Worm (Caenorhabditis elegans) whole organism, mixed stage, embryonic: ENCODE measurements around the gene rps-22.
A peak's percentile ranks its signal among the peaks of the same experiment; 100 is the strongest.

Source experiments
- bed-3 ChIP-seq: fragments of 200-800 bp; sonication (Bioruptor generic); optimal IDR thresholded peaks from 3 replicates; lab custom pipeline; 2018; ENCODE audit warnings: mild to moderate bottlenecking, missing genetic modification characterization, moderate library complexity, missing compliant biosample characterization
- blmp-1 ChIP-seq: fragments of 150-350 bp; optimal IDR thresholded peaks from 2 replicates; lab custom pipeline; 2014; ENCODE audit warnings: missing biosample characterization, missing genetic modification characterization
- ceh-39 ChIP-seq: fragments of 150-350 bp; optimal IDR thresholded peaks from 2 replicates; lab custom pipeline; 2014; ENCODE audit warnings: missing biosample characterization, missing genetic modification characterization
- ceh-43 ChIP-seq: fragments of 200-800 bp; sonication (Bioruptor generic); optimal IDR thresholded peaks from 2 replicates; lab custom pipeline; 2018; ENCODE audit warnings: mild to moderate bottlenecking, missing genetic modification characterization, moderate library complexity, missing compliant biosample characterization
- ceh-83 ChIP-seq: fragments of 200-800 bp; sonication (Bioruptor generic); optimal IDR thresholded peaks from 2 replicates; lab custom pipeline; 2018; ENCODE audit warnings: mild to moderate bottlenecking, missing genetic modification characterization, missing compliant biosample characterization
- ces-1 ChIP-seq: fragments of 150-350 bp; optimal IDR thresholded peaks from 2 replicates; lab custom pipeline; 2014; ENCODE audit warnings: missing biosample characterization, missing genetic modification reagents, missing genetic modification characterization
- cnd-1 ChIP-seq: fragments of 200-800 bp; sonication (Bioruptor generic); optimal IDR thresholded peaks from 2 replicates; lab custom pipeline; 2018; ENCODE audit warnings: mild to moderate bottlenecking, missing genetic modification characterization, missing compliant biosample characterization
- drap-1 ChIP-seq: fragments of 200-800 bp; sonication (Bioruptor generic); optimal IDR thresholded peaks from 3 replicates; lab custom pipeline; 2018; ENCODE audit warnings: mild to moderate bottlenecking, missing genetic modification characterization, missing compliant biosample characterization
- elt-1 ChIP-seq: sonication (generic microtip); optimal IDR thresholded peaks from 2 replicates; lab custom pipeline; 2017; ENCODE audit warnings: missing genetic modification characterization, mild to moderate bottlenecking, missing compliant biosample characterization, antibody characterized with exemption, moderate library complexity, borderline replicate concordance; ENCODE audit not compliant: insufficient read depth
- flh-1 ChIP-seq: fragments of 200-800 bp; sonication (Bioruptor generic); optimal IDR thresholded peaks from 2 replicates; lab custom pipeline; 2018; ENCODE audit warnings: mild to moderate bottlenecking, missing genetic modification characterization, moderate library complexity, missing compliant biosample characterization
- ham-2 ChIP-seq: fragments of 200-800 bp; sonication (Bioruptor generic); optimal IDR thresholded peaks from 2 replicates; lab custom pipeline; 2018; ENCODE audit warnings: mild to moderate bottlenecking, missing genetic modification characterization, missing compliant biosample characterization
- hlh-1 ChIP-seq: fragments of 150-350 bp; optimal IDR thresholded peaks from 2 replicates; lab custom pipeline; 2014; ENCODE audit warnings: missing biosample characterization, missing genetic modification reagents, missing genetic modification characterization
- lin-13 ChIP-seq: fragments of 150-350 bp; optimal IDR thresholded peaks from 2 replicates; lab custom pipeline; 2014; ENCODE audit warnings: missing biosample characterization, missing genetic modification characterization
- lin-32 ChIP-seq: fragments of 200-800 bp; sonication (Bioruptor generic); optimal IDR thresholded peaks from 2 replicates; lab custom pipeline; 2018; ENCODE audit warnings: mild to moderate bottlenecking, missing genetic modification characterization, missing compliant biosample characterization
- lsy-2 ChIP-seq: fragments of 150-350 bp; optimal IDR thresholded peaks from 2 replicates; lab custom pipeline; 2014; ENCODE audit warnings: missing biosample characterization, missing genetic modification characterization
- mab-5 ChIP-seq: fragments of 150-350 bp; optimal IDR thresholded peaks from 2 replicates; lab custom pipeline; 2014; ENCODE audit warnings: missing biosample characterization, missing genetic modification characterization
- mep-1 ChIP-seq: fragments of 150-350 bp; optimal IDR thresholded peaks from 2 replicates; lab custom pipeline; 2017; ENCODE audit warnings: missing biosample characterization, missing genetic modification reagents, missing genetic modification characterization, inconsistent platforms
- mls-2 ChIP-seq: sonication (generic microtip); optimal IDR thresholded peaks from 2 replicates; lab custom pipeline; 2016; ENCODE audit warnings: mild to moderate bottlenecking, missing genetic modification characterization, moderate library complexity, missing compliant biosample characterization
- nhr-12 ChIP-seq: fragments of 150-350 bp; optimal IDR thresholded peaks from 2 replicates; lab custom pipeline; 2014; ENCODE audit warnings: missing biosample characterization, missing genetic modification characterization
- nhr-2 ChIP-seq: fragments of 150-350 bp; optimal IDR thresholded peaks from 2 replicates; lab custom pipeline; 2014; ENCODE audit warnings: missing biosample characterization, missing genetic modification characterization
- nhr-237 ChIP-seq: fragments of 150-350 bp; optimal IDR thresholded peaks from 2 replicates; lab custom pipeline; 2014; ENCODE audit warnings: missing biosample characterization, missing genetic modification characterization
- nhr-76 ChIP-seq: sonication (generic microtip); optimal IDR thresholded peaks from 2 replicates; lab custom pipeline; 2017; ENCODE audit warnings: missing biosample characterization, missing genetic modification characterization
- pha-4 ChIP-seq: fragments of 150-350 bp; optimal IDR thresholded peaks from 2 replicates; lab custom pipeline; 2018; ENCODE audit warnings: missing biosample characterization, missing genetic modification reagents, missing genetic modification characterization
- sem-2 ChIP-seq: fragments of 200-800 bp; sonication (Bioruptor generic); optimal IDR thresholded peaks from 2 replicates; lab custom pipeline; 2018; ENCODE audit warnings: mild to moderate bottlenecking, missing genetic modification characterization, missing compliant biosample characterization
- snpc-4 ChIP-seq: fragments of 150-350 bp; optimal IDR thresholded peaks from 2 replicates; lab custom pipeline; 2014; ENCODE audit warnings: missing biosample characterization, missing genetic modification characterization
- sptf-1 ChIP-seq: sonication (generic microtip); optimal IDR thresholded peaks from 2 replicates; lab custom pipeline; 2017; ENCODE audit warnings: mild to moderate bottlenecking, missing genetic modification characterization, moderate library complexity, missing compliant biosample characterization
- tbx-8 ChIP-seq: fragments of 200-800 bp; sonication (Bioruptor generic); optimal IDR thresholded peaks from 2 replicates; lab custom pipeline; 2018; ENCODE audit warnings: mild to moderate bottlenecking, missing genetic modification characterization, moderate library complexity, missing compliant biosample characterization
- unc-120 ChIP-seq: sonication (generic microtip); optimal IDR thresholded peaks from 2 replicates; lab custom pipeline; 2017; ENCODE audit warnings: missing genetic modification characterization, missing compliant biosample characterization; ENCODE audit not compliant: poor library complexity, severe bottlenecking
- unc-39 ChIP-seq: fragments of 150-350 bp; optimal IDR thresholded peaks from 2 replicates; lab custom pipeline; 2014; ENCODE audit warnings: missing biosample characterization, missing genetic modification characterization
- unc-62 ChIP-seq: fragments of 150-350 bp; optimal IDR thresholded peaks from 2 replicates; lab custom pipeline; 2014; ENCODE audit warnings: missing biosample characterization, missing genetic modification reagents, missing genetic modification characterization
- zip-8 ChIP-seq: fragments of 150-350 bp; optimal IDR thresholded peaks from 2 replicates; lab custom pipeline; 2014; ENCODE audit warnings: missing biosample characterization, missing genetic modification characterization
- ztf-11 ChIP-seq: fragments of 150-350 bp; optimal IDR thresholded peaks from 2 replicates; lab custom pipeline; 2014; ENCODE audit warnings: missing biosample characterization, missing genetic modification characterization

Gene rps-22

DNA sequence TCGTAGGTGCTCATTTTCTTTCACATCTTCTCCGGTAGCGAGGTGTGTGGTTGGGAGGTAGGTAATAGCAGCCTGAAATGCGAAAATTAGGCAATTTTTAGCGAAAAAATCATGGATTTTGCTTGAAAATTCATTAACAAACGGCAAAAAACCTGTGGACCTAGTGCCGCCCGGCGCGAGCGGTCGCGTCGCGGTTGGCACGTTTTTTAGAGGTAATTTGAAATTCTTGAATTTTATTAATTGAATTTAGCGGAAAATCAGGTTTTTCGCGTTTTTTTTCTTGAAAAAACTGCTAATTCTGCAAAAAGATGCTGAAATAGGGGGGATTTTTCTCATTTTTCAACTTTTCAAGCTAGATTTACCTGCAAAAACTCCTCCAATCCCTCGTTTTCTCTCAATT, 973 bp upstream of the rps-22 start:
- TF ChIP-seq elt-1 (tag; lab: Kevin White, UChicago) = no peak
- no peak for TF ChIP-seq nhr-2 (tag; lab: Kevin White, UChicago)
- TF ChIP-seq mep-1 (tag; lab: Kevin White, UChicago) = no peak
- no peak for TF ChIP-seq cnd-1 (tag; lab: Kevin White, UChicago)
- TF ChIP-seq ceh-83 (GFP tag; lab: Kevin White, UChicago) = no peak
- no peak for TF ChIP-seq nhr-237 (tag; lab: Kevin White, UChicago)

DNA sequence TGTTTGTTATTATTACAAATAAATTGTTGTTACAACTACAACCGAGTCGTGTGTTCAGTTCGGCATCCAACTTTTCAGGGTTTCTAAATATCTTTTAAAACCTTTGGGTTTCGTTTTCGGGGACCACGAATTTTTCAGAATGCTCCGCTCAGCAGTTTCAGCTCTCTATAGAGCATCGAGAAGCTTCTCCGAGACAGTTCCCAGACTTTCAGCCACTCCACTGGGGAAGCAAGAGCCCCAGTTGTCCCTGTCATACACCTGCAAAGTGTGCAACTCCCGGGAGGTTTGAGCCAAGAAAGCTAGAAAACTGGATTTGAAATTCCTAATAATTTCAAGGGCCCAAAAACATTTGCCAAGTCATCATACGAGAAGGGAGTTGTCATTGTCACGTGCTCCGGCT, 1.1 kb downstream of the rps-22 start, which contains the start of gene F53A3.7:
TSS of gene F53A3.7 (plus strand) at position 139 of the 400 bp plus-strand sequence.
- TF ChIP-seq hlh-1 (no peak), nhr-2 (tag; lab: Kevin White, UChicago) (no peak), ceh-43 (GFP tag; lab: Kevin White, UChicago) (no peak), cnd-1 (tag; lab: Kevin White, UChicago) (no peak), ztf-11 (no peak), zip-8 (tag; lab: Kevin White, UChicago) (no peak), lin-32 (GFP tag; lab: Kevin White, UChicago) (no peak), ceh-83 (GFP tag; lab: Kevin White, UChicago) (no peak), ceh-39 (tag; lab: Kevin White, UChicago) (no peak), unc-39 (tag; lab: Kevin White, UChicago) (no peak), bed-3 (no peak), ham-2 (GFP tag; lab: Kevin White, UChicago) (no peak), tbx-8 (GFP tag; lab: Kevin White, UChicago) (no peak), sem-2 (no peak), blmp-1 (tag; lab: Kevin White, UChicago) (no peak), nhr-76 (tag; lab: Kevin White, UChicago) (no peak), mls-2 (tag; lab: Kevin White, UChicago) (no peak), unc-62 (GFP tag; lab: Kevin White, UChicago) (no peak)
- TF ChIP-seq, all 35 proteins: peak for 0

ce11 chrIII:1955520-1956095, 5.3 kb downstream of the rps-22 start:
- TF ChIP-seq sptf-1 (tag; lab: Kevin White, UChicago) (no peak), zip-8 (tag; lab: Kevin White, UChicago) (no peak), snpc-4 (no peak), mab-5 (tag; lab: Kevin White, UChicago) (no peak), drap-1 (GFP tag; lab: Kevin White, UChicago) (no peak), unc-39 (tag; lab: Kevin White, UChicago) (no peak), lsy-2 (tag; lab: Kevin White, UChicago) (no peak), ces-1 (GFP tag; lab: Kevin White, UChicago) (no peak), pha-4 (no peak), nhr-12 (no peak), sem-2 (no peak), nhr-237 (tag; lab: Kevin White, UChicago) (no peak), flh-1 (GFP tag; lab: Kevin White, UChicago) (no peak)
- TF ChIP-seq, all 35 proteins: peak for 0

- TF ChIP-seq pha-4 (no peak), mls-2 (tag; lab: Kevin White, UChicago) (peak; percentile 10), mep-1 (tag; lab: Kevin White, UChicago) (peak; percentile 21), lin-13 (tag; lab: Kevin White, UChicago) (no peak), drap-1 (GFP tag; lab: Kevin White, UChicago) (no peak), unc-120 (tag; lab: Kevin White, UChicago) (peak; percentile 1), sptf-1 (tag; lab: Kevin White, UChicago) (no peak)
- TF ChIP-seq, all 35 proteins: peak for 3
Observed at ce11 chrIII:1961895-1962506, 11.7 kb downstream of the rps-22 start, which contains the start of gene mboa-6. mboa-6 (minus strand) TSS chrIII:1961945.
